Fruit fly (Drosophila melanogaster): ENCODE results near the gene CG7362.

CG7362 gene

dm6 chr3R:14703302-14704192, 50.7 kb downstream of the CG7362 start:
- TF ChIP-seq CG14655 (GFP tag; optimal IDR thresholded peaks at IDR 0.05) (no peak), D1 (tag; optimal IDR thresholded peaks at IDR 0.05) (no peak), EcR (GFP tag; optimal IDR thresholded peaks at IDR 0.05) (peak; percentile 79)

Measured in whole organism, pupa.